Fruit fly (Drosophila melanogaster): ENCODE results near the gene CG4872.

CG4872 gene

dm6 chrX:16893034-16893433 is 11.9 kb downstream of the CG4872 start:
- no peak for TF ChIP-seq tai (GFP tag; optimal IDR thresholded peaks at IDR 0.05)

DNA sequence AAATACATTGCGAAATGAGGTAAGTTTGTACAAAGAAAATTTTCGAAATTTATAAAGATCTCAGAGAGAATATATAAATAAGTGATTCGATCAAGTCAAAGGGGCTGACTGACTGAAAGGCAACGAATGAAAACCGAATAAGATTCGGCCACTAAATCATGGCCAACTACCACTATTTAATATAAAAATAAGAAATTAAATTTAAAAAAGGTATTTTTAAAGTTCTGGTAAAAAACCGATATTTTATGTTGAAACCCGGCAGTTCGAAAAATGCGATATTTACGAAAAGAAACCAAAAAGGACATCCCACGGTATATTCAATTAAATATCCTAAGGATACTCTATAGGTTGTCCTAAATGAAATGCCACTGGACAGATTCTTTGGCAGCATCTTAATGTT is 15.9 kb downstream of the CG4872 start, which contains the start of gene CG33252:
TSS of gene CG33252 (minus strand) at position 101 of the 400 bp plus-strand sequence.
- TF ChIP-seq Vsx2 (GFP tag; optimal IDR thresholded peaks at IDR 0.05; ENCODE audit: partially characterized antibody) (no peak), rgr (GFP tag; optimal IDR thresholded peaks at IDR 0.05) (no peak), Myc (optimal IDR thresholded peaks at IDR 0.05) (no peak), psq (GFP tag; optimal IDR thresholded peaks at IDR 0.05) (no peak), HLH106 (tag; optimal IDR thresholded peaks at IDR 0.05) (no peak), Dfd (GFP tag; optimal IDR thresholded peaks at IDR 0.05) (no peak), dl (GFP tag; optimal IDR thresholded peaks at IDR 0.05; ENCODE audit: insufficient read depth in 1 of 2, partially characterized antibody in 2 of 2) (no peak)

- TF ChIP-seq Rel (GFP tag; optimal IDR thresholded peaks at IDR 0.05) (no peak), Rel (tag; optimal IDR thresholded peaks at IDR 0.05) (peak; percentile 5), GATAd (GFP tag; optimal IDR thresholded peaks at IDR 0.05) (no peak), Dfd (GFP tag; optimal IDR thresholded peaks at IDR 0.05) (peak; percentile 34)
Measured at dm6 chrX:16900283-16900682, 19.1 kb downstream of the CG4872 start.

dm6 chrX:16902435-16902834 is 21.3 kb downstream of the CG4872 start:
- TF ChIP-seq Hnf4 (GFP tag; optimal IDR thresholded peaks at IDR 0.05) (no peak), usp (GFP tag; optimal IDR thresholded peaks at IDR 0.05) (no peak), Hr83 (GFP tag; optimal IDR thresholded peaks at IDR 0.05; ENCODE audit: poor library complexity, severe bottlenecking) (no peak), Dfd (GFP tag; optimal IDR thresholded peaks at IDR 0.05) (no peak), CG32264 (GFP tag; optimal IDR thresholded peaks at IDR 0.05) (no peak), h (GFP tag; optimal IDR thresholded peaks at IDR 0.05) (no peak), CG9705 (GFP tag; optimal IDR thresholded peaks at IDR 0.05) (no peak), CrebA (GFP tag; optimal IDR thresholded peaks at IDR 0.05; ENCODE audit: borderline replicate concordance) (no peak), sage (GFP tag; optimal IDR thresholded peaks at IDR 0.05) (no peak), brk (GFP tag; optimal IDR thresholded peaks at IDR 0.05) (no peak), Vsx2 (GFP tag; optimal IDR thresholded peaks at IDR 0.05; ENCODE audit: partially characterized antibody) (no peak), N (GFP tag; optimal IDR thresholded peaks at IDR 0.05) (no peak)

DNA sequence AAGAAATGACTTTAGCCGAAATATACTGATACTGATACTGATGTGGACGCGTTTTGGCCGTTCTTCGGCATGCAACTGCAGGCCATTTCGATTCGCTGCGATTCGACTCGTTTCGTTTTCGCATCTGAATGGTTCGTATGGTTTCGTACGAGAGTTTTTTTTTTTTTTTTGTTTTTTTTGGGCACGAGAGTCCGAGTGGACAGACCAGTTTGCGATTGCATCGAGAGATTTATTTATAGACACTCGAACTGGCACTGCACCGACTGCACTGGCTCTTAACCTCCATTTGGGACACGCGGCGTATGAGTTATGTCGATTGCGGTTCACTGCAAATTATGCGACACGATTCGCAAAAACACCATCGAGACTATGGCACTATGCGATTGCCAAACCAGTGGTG is 24.9 kb downstream of the CG4872 start:
- TF ChIP-seq Hr78 (GFP tag; optimal IDR thresholded peaks at IDR 0.05) = no peak
- no peak for TF ChIP-seq fru (GFP tag; optimal IDR thresholded peaks at IDR 0.05)
- no peak for TF ChIP-seq Hr83 (GFP tag; optimal IDR thresholded peaks at IDR 0.05; ENCODE audit: poor library complexity, severe bottlenecking)
- no peak for TF ChIP-seq N (GFP tag; optimal IDR thresholded peaks at IDR 0.05)
- TF ChIP-seq woc (GFP tag; optimal IDR thresholded peaks at IDR 0.05) = no peak
- TF ChIP-seq Myc (optimal IDR thresholded peaks at IDR 0.05) = no peak
- no peak for TF ChIP-seq tai (GFP tag; optimal IDR thresholded peaks at IDR 0.05)
- TF ChIP-seq Sp1 (GFP tag; optimal IDR thresholded peaks at IDR 0.05) = no peak

- no peak for TF ChIP-seq pan (optimal IDR thresholded peaks at IDR 0.05)
- no peak for TF ChIP-seq sage (GFP tag; optimal IDR thresholded peaks at IDR 0.05)
- no peak for TF ChIP-seq h (GFP tag; optimal IDR thresholded peaks at IDR 0.05)
- no peak for TF ChIP-seq HLH106 (tag; optimal IDR thresholded peaks at IDR 0.05)
- no peak for TF ChIP-seq N (GFP tag; optimal IDR thresholded peaks at IDR 0.05)
Measured at dm6 chrX:16907009-16907408, 25.9 kb downstream of the CG4872 start.

DNA sequence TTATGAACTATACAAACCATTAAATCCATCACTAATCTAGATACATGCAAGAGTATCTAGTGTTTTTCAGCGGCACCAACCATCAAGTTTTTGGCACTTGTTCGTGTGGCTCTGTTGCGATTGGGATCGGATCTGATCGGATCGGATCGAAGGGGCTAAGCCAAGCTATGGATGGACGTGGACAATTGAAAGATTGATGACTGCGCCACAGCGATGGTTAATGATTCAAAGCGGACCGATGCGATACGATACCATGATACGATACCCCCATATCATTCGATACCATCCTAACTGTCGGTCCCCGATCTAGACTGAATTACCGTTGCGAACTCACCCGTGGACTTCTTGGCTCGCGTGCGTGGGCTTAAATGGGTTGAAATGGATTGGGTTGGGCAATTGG is 26.5 kb downstream of the CG4872 start:
- TF ChIP-seq lola (GFP tag; optimal IDR thresholded peaks at IDR 0.05) (no peak), Dfd (GFP tag; optimal IDR thresholded peaks at IDR 0.05) (no peak), Jra (GFP tag; optimal IDR thresholded peaks at IDR 0.05) (no peak), Hr78 (GFP tag; optimal IDR thresholded peaks at IDR 0.05) (no peak), Rel (GFP tag; optimal IDR thresholded peaks at IDR 0.05) (no peak), Rel (tag; optimal IDR thresholded peaks at IDR 0.05) (no peak), dl (GFP tag; optimal IDR thresholded peaks at IDR 0.05; ENCODE audit: insufficient read depth in 1 of 2, partially characterized antibody in 2 of 2) (no peak), h (GFP tag; optimal IDR thresholded peaks at IDR 0.05) (no peak), pan (optimal IDR thresholded peaks at IDR 0.05) (no peak), psq (GFP tag; optimal IDR thresholded peaks at IDR 0.05) (no peak), CG32264 (GFP tag; optimal IDR thresholded peaks at IDR 0.05) (no peak), Sp1 (GFP tag; optimal IDR thresholded peaks at IDR 0.05) (no peak), Mio (GFP tag; optimal IDR thresholded peaks at IDR 0.05) (no peak), sage (GFP tag; optimal IDR thresholded peaks at IDR 0.05) (no peak)
